Worm (Caenorhabditis elegans): ENCODE measurements around the gene fut-2.

DNA sequence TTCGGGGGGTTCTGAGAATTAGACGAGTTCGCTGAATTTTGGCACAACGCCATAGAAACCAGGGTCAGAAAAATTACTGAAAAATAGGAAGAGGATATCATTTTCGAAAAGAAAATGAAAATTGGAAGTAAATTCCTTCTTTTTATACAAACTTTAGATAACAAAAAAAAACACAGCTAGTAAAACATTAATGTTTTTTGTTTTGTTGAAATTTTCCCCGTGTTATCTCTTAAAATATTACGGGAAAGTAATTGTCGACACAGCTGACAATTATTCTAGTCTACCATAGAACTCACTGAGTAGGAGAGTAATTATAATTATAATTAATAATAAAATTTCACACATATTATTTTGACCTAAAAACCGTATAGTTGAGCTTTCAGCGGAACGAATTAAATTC, 16.6 kb downstream of the fut-2 start, which contains the start of gene spp-26:
- no peak for TF ChIP-seq lsy-2 (tag; optimal IDR thresholded peaks at IDR 0.05)
- no peak for TF ChIP-seq elt-3 (tag; optimal IDR thresholded peaks at IDR 0.05)
- no peak for TF ChIP-seq unc-62 (GFP tag; optimal IDR thresholded peaks at IDR 0.05)
- no peak for TF ChIP-seq unc-39 (tag; optimal IDR thresholded peaks at IDR 0.05)
- no peak for TF ChIP-seq nhr-237 (tag; optimal IDR thresholded peaks at IDR 0.05)
